Fruit fly (Drosophila melanogaster) whole organism, pupa: ENCODE data around the gene CG31871.

ENCODE experiments used
- CG10348 ChIP-seq: fragments of 200-800 bp; sonication (Bioruptor generic); IDR thresholded peaks from 2 replicates; pipeline ENCODE4 v1.3.6; 2022; ENCODE audit warnings: missing biosample characterization, missing genetic modification characterization
- CG12605 ChIP-seq: fragments of 200-800 bp; sonication (Bioruptor generic); IDR thresholded peaks from 2 replicates; pipeline ENCODE4 v1.3.6; 2022; ENCODE audit warnings: missing biosample characterization, missing genetic modification characterization
- CG13204 ChIP-seq: fragments of 200-800 bp; sonication (Bioruptor generic); optimal IDR thresholded peaks from 2 replicates; lab custom pipeline; 2018; ENCODE audit warnings: missing biosample characterization, mild to moderate bottlenecking, missing genetic modification characterization, moderate library complexity
- CG14655 ChIP-seq: fragments of 200-800 bp; sonication (Bioruptor generic); optimal IDR thresholded peaks from 3 replicates; lab custom pipeline; 2017; ENCODE audit warnings: mild to moderate bottlenecking, missing biosample characterization, missing genetic modification reagents, missing genetic modification characterization
- CG15710 ChIP-seq: fragments of 200-800 bp; sonication (Bioruptor generic); optimal IDR thresholded peaks from 2 replicates; lab custom pipeline; 2018; ENCODE audit warnings: missing biosample characterization, mild to moderate bottlenecking, missing genetic modification characterization, moderate library complexity
- CG17806 ChIP-seq: fragments of 200-800 bp; sonication (Bioruptor generic); optimal IDR thresholded peaks from 2 replicates; lab custom pipeline; 2018; ENCODE audit warnings: missing biosample characterization, mild to moderate bottlenecking, missing genetic modification characterization, moderate library complexity
- CG32121 ChIP-seq: fragments of 200-800 bp; sonication (Bioruptor generic); IDR thresholded peaks from 2 replicates; pipeline ENCODE4 v1.3.6; 2022; ENCODE audit warnings: missing biosample characterization, missing genetic modification characterization
- CG34367 ChIP-seq: fragments of 200-800 bp; sonication (Bioruptor generic); optimal IDR thresholded peaks from 2 replicates; lab custom pipeline; 2018; ENCODE audit warnings: missing biosample characterization, mild to moderate bottlenecking, missing genetic modification characterization
- CG4496 ChIP-seq: fragments of 200-800 bp; sonication (Bioruptor generic); IDR thresholded peaks from 3 replicates; pipeline ENCODE4 v1.3.6; 2022; ENCODE audit warnings: missing biosample characterization, missing genetic modification characterization
- CG8159 ChIP-seq: fragments of 200-800 bp; sonication (Bioruptor generic); optimal IDR thresholded peaks from 3 replicates; lab custom pipeline; 2018; ENCODE audit warnings: missing biosample characterization, mild to moderate bottlenecking, missing genetic modification characterization, moderate library complexity
- CG8301 ChIP-seq: fragments of 200-800 bp; sonication (Bioruptor generic); optimal IDR thresholded peaks from 2 replicates; lab custom pipeline; 2018; ENCODE audit warnings: missing biosample characterization, mild to moderate bottlenecking, missing genetic modification characterization
- CG9948 ChIP-seq: fragments of 200-800 bp; sonication (Bioruptor generic); optimal IDR thresholded peaks from 2 replicates; lab custom pipeline; 2018; ENCODE audit warnings: missing biosample characterization, mild to moderate bottlenecking, missing genetic modification characterization, moderate library complexity
- D1 ChIP-seq: fragments of 200-800 bp; sonication (Bioruptor generic); optimal IDR thresholded peaks from 2 replicates; lab custom pipeline; 2018; ENCODE audit warnings: missing biosample characterization, mild to moderate bottlenecking, missing genetic modification characterization, moderate library complexity
- EcR ChIP-seq: fragments of 200-800 bp; sonication (Bioruptor generic); optimal IDR thresholded peaks from 3 replicates; lab custom pipeline; 2019; ENCODE audit warnings: missing biosample characterization, missing genetic modification characterization, mild to moderate bottlenecking, moderate library complexity, missing genetic modification reagents
- Ets98B ChIP-seq: fragments of 200-800 bp; sonication (Bioruptor generic); IDR thresholded peaks from 2 replicates; pipeline ENCODE4 v1.3.6; 2022; ENCODE audit warnings: missing biosample characterization, missing genetic modification characterization
- Pif1A ChIP-seq: fragments of 200-800 bp; sonication (Bioruptor generic); optimal IDR thresholded peaks from 3 replicates; lab custom pipeline; 2016; ENCODE audit warnings: missing biosample characterization, missing genetic modification characterization
- Pif1B ChIP-seq: fragments of 200-800 bp; sonication (Bioruptor generic); optimal IDR thresholded peaks from 3 replicates; lab custom pipeline; 2016; ENCODE audit warnings: missing biosample characterization, missing genetic modification characterization
- Snoo ChIP-seq: fragments of 200-800 bp; sonication (Bioruptor generic); optimal IDR thresholded peaks from 3 replicates; lab custom pipeline; 2017; ENCODE audit warnings: missing biosample characterization, mild to moderate bottlenecking, missing genetic modification characterization, inconsistent platforms
- fd96Ca ChIP-seq: fragments of 200-800 bp; sonication (Bioruptor generic); IDR thresholded peaks from 3 replicates; pipeline ENCODE4 v1.3.6; 2022; ENCODE audit warnings: missing biosample characterization, missing genetic modification characterization
- gl ChIP-seq: fragments of 200-800 bp; sonication (Bioruptor generic); optimal IDR thresholded peaks from 2 replicates; lab custom pipeline; 2018; ENCODE audit warnings: missing biosample characterization, mild to moderate bottlenecking, missing genetic modification characterization
- rn ChIP-seq: fragments of 200-800 bp; sonication (Bioruptor generic); IDR thresholded peaks from 2 replicates; pipeline ENCODE4 v1.3.6; 2022; ENCODE audit warnings: missing biosample characterization, missing genetic modification characterization

The CG31871 gene

dm6 chr2L:10616767-10617166 is 45.1 kb upstream of the CG31871 start:
- TF ChIP-seq CG13204 (GFP tag; lab: Kevin White, UChicago) (peak; percentile 63), fd96Ca (GFP tag; lab: Robert Waterston, UW) (peak; percentile 92), Pif1B (GFP tag; lab: Kevin White, UChicago) (peak; percentile 85), D1 (tag; lab: Kevin White, UChicago) (peak; percentile 87), CG32121 (GFP tag; lab: Robert Waterston, UW) (peak; percentile 94), CG12605 (GFP tag; lab: Robert Waterston, UW) (peak; percentile 93), Snoo (tag; lab: Kevin White, UChicago) (peak; percentile 1), EcR (GFP tag; lab: Kevin White, UChicago) (no peak), CG8159 (tag; lab: Kevin White, UChicago) (peak; percentile 92), CG15710 (tag; lab: Kevin White, UChicago) (peak; percentile 89), CG10348 (GFP tag; lab: Robert Waterston, UW) (peak; percentile 78), CG14655 (GFP tag; lab: Kevin White, UChicago) (peak; percentile 95), Pif1A (GFP tag; lab: Kevin White, UChicago) (peak; percentile 81), Ets98B (GFP tag; lab: Robert Waterston, UW) (peak; percentile 94), CG8301 (tag; lab: Kevin White, UChicago) (peak; percentile 93), CG34367 (tag; lab: Kevin White, UChicago) (peak; percentile 88), CG9948 (tag; lab: Kevin White, UChicago) (peak; percentile 91), CG4496 (GFP tag; lab: Robert Waterston, UW) (peak; percentile 97), CG17806 (tag; lab: Kevin White, UChicago) (peak; percentile 93), gl (tag; lab: Kevin White, UChicago) (peak; percentile 86), rn (peak; percentile 92)

- TF ChIP-seq CG13204 (GFP tag; lab: Kevin White, UChicago) (no peak), gl (tag; lab: Kevin White, UChicago) (no peak)
Observed at dm6 chr2L:10625935-10626334, 35.9 kb upstream of the CG31871 start.

- TF ChIP-seq EcR (GFP tag; lab: Kevin White, UChicago) (no peak), CG13204 (GFP tag; lab: Kevin White, UChicago) (no peak), CG15710 (tag; lab: Kevin White, UChicago) (no peak), CG10348 (GFP tag; lab: Robert Waterston, UW) (no peak), Pif1A (GFP tag; lab: Kevin White, UChicago) (no peak), fd96Ca (GFP tag; lab: Robert Waterston, UW) (no peak), CG12605 (GFP tag; lab: Robert Waterston, UW) (no peak), CG32121 (GFP tag; lab: Robert Waterston, UW) (no peak), rn (no peak), Ets98B (GFP tag; lab: Robert Waterston, UW) (no peak), gl (tag; lab: Kevin White, UChicago) (no peak), CG8159 (tag; lab: Kevin White, UChicago) (peak; percentile 51), CG4496 (GFP tag; lab: Robert Waterston, UW) (0 out of 3 replicates have a peak, but pooled peaks have one; percentile 15), CG8301 (tag; lab: Kevin White, UChicago) (no peak), Pif1B (GFP tag; lab: Kevin White, UChicago) (no peak), Snoo (tag; lab: Kevin White, UChicago) (no peak), CG9948 (tag; lab: Kevin White, UChicago) (no peak), CG14655 (GFP tag; lab: Kevin White, UChicago) (peak; percentile 26), D1 (tag; lab: Kevin White, UChicago) (no peak), CG34367 (tag; lab: Kevin White, UChicago) (peak; percentile 25), CG17806 (tag; lab: Kevin White, UChicago) (no peak)
Observed at dm6 chr2L:10632702-10633101, 29.2 kb upstream of the CG31871 start.

- TF ChIP-seq CG32121 (GFP tag; lab: Robert Waterston, UW) (no peak), CG34367 (tag; lab: Kevin White, UChicago) (no peak), CG12605 (GFP tag; lab: Robert Waterston, UW) (no peak), Pif1A (GFP tag; lab: Kevin White, UChicago) (no peak), CG8159 (tag; lab: Kevin White, UChicago) (no peak), Ets98B (GFP tag; lab: Robert Waterston, UW) (no peak), rn (no peak), CG9948 (tag; lab: Kevin White, UChicago) (no peak)
- TF ChIP-seq, all 21 proteins: peak for 0
Observed at dm6 chr2L:10638371-10638770, 23.5 kb upstream of the CG31871 start, which contains the start of gene CG7329. Gene CG7329 (minus strand): TSS chr2L:10638471.

- TF ChIP-seq CG10348 (GFP tag; lab: Robert Waterston, UW) (no peak), EcR (GFP tag; lab: Kevin White, UChicago) (no peak), CG8159 (tag; lab: Kevin White, UChicago) (no peak), gl (tag; lab: Kevin White, UChicago) (no peak), Snoo (tag; lab: Kevin White, UChicago) (no peak), Pif1B (GFP tag; lab: Kevin White, UChicago) (no peak), Ets98B (GFP tag; lab: Robert Waterston, UW) (no peak), CG9948 (tag; lab: Kevin White, UChicago) (no peak), CG15710 (tag; lab: Kevin White, UChicago) (no peak), CG17806 (tag; lab: Kevin White, UChicago) (no peak), Pif1A (GFP tag; lab: Kevin White, UChicago) (no peak)
Observed at dm6 chr2L:10639631-10640030, 22.2 kb upstream of the CG31871 start, which contains the start of gene CG31872. Gene CG31872 (plus strand): TSS chr2L:10639931.
